Fruit fly (Drosophila melanogaster) whole organism, embryonic: ENCODE data around the gene Gr93a.

ENCODE experiments used
- Atf3 ChIP-seq: fragments of 200-800 bp; sonication (Bioruptor generic); optimal IDR thresholded peaks from 3 replicates; lab custom pipeline; 2016; ENCODE audit warnings: missing biosample characterization, missing genetic modification characterization
- Atf6 ChIP-seq: fragments of 200-800 bp; sonication (Bioruptor generic); IDR thresholded peaks from 2 replicates; pipeline ENCODE4 v1.3.6; 2022; ENCODE audit warnings: missing biosample characterization, missing genetic modification characterization
- CG12219 ChIP-seq: fragments of 200-800 bp; sonication (Bioruptor generic); optimal IDR thresholded peaks from 3 replicates; lab custom pipeline; 2018; ENCODE audit warnings: missing biosample characterization, mild to moderate bottlenecking, missing genetic modification characterization
- CG17568 ChIP-seq: fragments of 200-800 bp; sonication (Bioruptor generic); optimal IDR thresholded peaks from 2 replicates; lab custom pipeline; 2018; ENCODE audit warnings: missing biosample characterization, mild to moderate bottlenecking, missing genetic modification characterization, moderate library complexity
- CG18262 ChIP-seq: fragments of 200-800 bp; optimal IDR thresholded peaks from 3 replicates; lab custom pipeline; 2019; ENCODE audit warnings: missing biosample characterization, mild to moderate bottlenecking, missing genetic modification characterization, moderate library complexity
- CG18599 ChIP-seq: fragments of 200-800 bp; sonication (Bioruptor generic); optimal IDR thresholded peaks from 3 replicates; lab custom pipeline; 2017; ENCODE audit warnings: missing biosample characterization, missing genetic modification characterization, mild to moderate bottlenecking, moderate library complexity, missing genetic modification reagents
- CG33557 ChIP-seq: fragments of 200-800 bp; sonication (Bioruptor generic); optimal IDR thresholded peaks from 2 replicates; lab custom pipeline; 2019; ENCODE audit warnings: missing biosample characterization, mild to moderate bottlenecking, missing genetic modification characterization, moderate library complexity
- CG4617 ChIP-seq: fragments of 200-800 bp; sonication (Bioruptor generic); optimal IDR thresholded peaks from 3 replicates; lab custom pipeline; 2016; ENCODE audit warnings: missing biosample characterization, missing genetic modification characterization, borderline replicate concordance
- CG6175 ChIP-seq: fragments of 200-800 bp; sonication (Bioruptor generic); IDR thresholded peaks from 3 replicates; pipeline ENCODE4 v1.3.6; 2022; ENCODE audit warnings: missing biosample characterization, missing genetic modification characterization
- CG6689 ChIP-seq: fragments of 200-800 bp; sonication (Bioruptor generic); IDR thresholded peaks from 2 replicates; pipeline ENCODE4 v1.3.6; 2022; ENCODE audit warnings: missing biosample characterization, missing genetic modification characterization
- CG8089 ChIP-seq: fragments of 200-800 bp; sonication (Bioruptor generic); optimal IDR thresholded peaks from 3 replicates; lab custom pipeline; 2016; ENCODE audit warnings: missing biosample characterization, missing genetic modification characterization
- CG8944 ChIP-seq: fragments of 200-800 bp; sonication (Bioruptor generic); optimal IDR thresholded peaks from 3 replicates; lab custom pipeline; 2016; ENCODE audit warnings: missing biosample characterization, missing genetic modification characterization
- CoRest ChIP-seq: fragments of 200-800 bp; sonication (Bioruptor generic); optimal IDR thresholded peaks from 3 replicates; lab custom pipeline; 2018; ENCODE audit warnings: missing biosample characterization, mild to moderate bottlenecking, missing genetic modification characterization, moderate library complexity
- D19B ChIP-seq: fragments of 200-800 bp; sonication (Bioruptor generic); optimal IDR thresholded peaks from 2 replicates; lab custom pipeline; 2017; ENCODE audit warnings: missing biosample characterization, mild to moderate bottlenecking, missing genetic modification characterization
- Dbx ChIP-seq: fragments of 200-800 bp; sonication (Bioruptor generic); IDR thresholded peaks from 3 replicates; pipeline ENCODE4 v1.3.6; 2022; ENCODE audit warnings: missing biosample characterization, missing genetic modification characterization
- Fer3 ChIP-seq: fragments of 200-800 bp; sonication (Bioruptor generic); optimal IDR thresholded peaks from 2 replicates; lab custom pipeline; 2018; ENCODE audit warnings: missing biosample characterization, mild to moderate bottlenecking, missing genetic modification characterization, moderate library complexity
- HLH3B ChIP-seq: fragments of 200-800 bp; sonication (Bioruptor generic); IDR thresholded peaks from 2 replicates; pipeline ENCODE4 v1.3.6; 2022; ENCODE audit warnings: missing biosample characterization, missing genetic modification characterization
- Hr39 ChIP-seq: fragments of >200 bp; optimal IDR thresholded peaks from 2 replicates; lab custom pipeline; 2017
- Hr78 ChIP-seq, 2 experiments: fragments of 200-800 bp in 1 of 2; fragments of >200 bp in 1 of 2; sonication (Bioruptor generic) in 1 of 2; optimal IDR thresholded peaks; 2 replicates each; lab custom pipeline; 2017 to 2019; ENCODE audit warnings: missing biosample characterization in 2 of 2, missing genetic modification characterization in 2 of 2, mild to moderate bottlenecking in 1 of 2, moderate library complexity in 1 of 2
- Sox100B ChIP-seq: fragments of 200-800 bp; sonication (Bioruptor generic); optimal IDR thresholded peaks from 3 replicates; lab custom pipeline; 2018; ENCODE audit warnings: missing biosample characterization, mild to moderate bottlenecking, missing genetic modification characterization
- Sox102F ChIP-seq: fragments of 200-800 bp; sonication (Bioruptor generic); optimal IDR thresholded peaks from 2 replicates; lab custom pipeline; 2018; ENCODE audit warnings: missing biosample characterization, mild to moderate bottlenecking, missing genetic modification characterization, moderate library complexity
- al ChIP-seq: fragments of 200-800 bp; sonication (Bioruptor generic); IDR thresholded peaks from 2 replicates; pipeline ENCODE4 v1.3.6; 2022; ENCODE audit warnings: missing biosample characterization, missing genetic modification characterization
- bbx ChIP-seq: fragments of 200-800 bp; sonication (Bioruptor generic); IDR thresholded peaks from 2 replicates; pipeline ENCODE4 v1.3.6; 2022; ENCODE audit warnings: missing biosample characterization, missing genetic modification characterization; ENCODE audit not compliant: partially characterized antibody
- br ChIP-seq: fragments of >200 bp; optimal IDR thresholded peaks from 2 replicates; lab custom pipeline; 2017
- btn ChIP-seq: fragments of 200-800 bp; sonication (Bioruptor generic); optimal IDR thresholded peaks from 2 replicates; lab custom pipeline; 2016; ENCODE audit warnings: missing biosample characterization, missing genetic modification characterization
- ci ChIP-seq: fragments of 200-800 bp; sonication (Bioruptor generic); IDR thresholded peaks from 3 replicates; pipeline ENCODE4 v1.3.6; 2022; ENCODE audit warnings: missing biosample characterization, missing genetic modification characterization
- dmrt99B ChIP-seq: fragments of 200-800 bp; sonication (Bioruptor generic); optimal IDR thresholded peaks from 2 replicates; lab custom pipeline; 2018; ENCODE audit warnings: missing biosample characterization, mild to moderate bottlenecking, missing genetic modification characterization, moderate library complexity
- en ChIP-seq: fragments of 200-800 bp; sonication (Bioruptor generic); optimal IDR thresholded peaks from 2 replicates; lab custom pipeline; 2016; ENCODE audit warnings: missing biosample characterization, missing genetic modification characterization
- esg ChIP-seq: fragments of 200-800 bp; sonication (Bioruptor generic); conservative IDR thresholded peaks from 2 replicates; pipeline ENCODE4 v1.3.6; 2022; ENCODE audit warnings: missing biosample characterization, missing genetic modification characterization
- exex ChIP-seq: fragments of 200-800 bp; sonication (Bioruptor generic); optimal IDR thresholded peaks from 4 replicates; lab custom pipeline; 2018; ENCODE audit warnings: missing biosample characterization, mild to moderate bottlenecking, missing genetic modification characterization, moderate library complexity
- eyg ChIP-seq: fragments of 200-800 bp; sonication (Bioruptor generic); optimal IDR thresholded peaks from 3 replicates; lab custom pipeline; 2016; ENCODE audit warnings: missing biosample characterization, missing genetic modification characterization
- fd3F ChIP-seq: fragments of 200-800 bp; sonication (Bioruptor generic); optimal IDR thresholded peaks from 2 replicates; lab custom pipeline; 2018; ENCODE audit warnings: missing biosample characterization, mild to moderate bottlenecking, missing genetic modification characterization, moderate library complexity
- gcm2 ChIP-seq: fragments of 200-800 bp; sonication (Bioruptor generic); optimal IDR thresholded peaks from 2 replicates; lab custom pipeline; 2016; ENCODE audit warnings: missing biosample characterization, missing genetic modification characterization
- insv ChIP-seq, 2 experiments: fragments of 200-800 bp; sonication (Bioruptor generic); optimal IDR thresholded peaks; 3 replicates each; lab custom pipeline; 2016 to 2018; ENCODE audit warnings: missing biosample characterization in 2 of 2, missing genetic modification characterization in 2 of 2
- onecut ChIP-seq: fragments of 200-800 bp; sonication (Bioruptor generic); IDR thresholded peaks from 2 replicates; pipeline ENCODE4 v1.3.6; 2022; ENCODE audit warnings: missing biosample characterization, missing genetic modification characterization
- pb ChIP-seq: fragments of 200-800 bp; sonication (Bioruptor generic); optimal IDR thresholded peaks from 3 replicates; lab custom pipeline; 2016; ENCODE audit warnings: missing biosample characterization, missing genetic modification characterization
- run ChIP-seq: fragments of 200-800 bp; sonication (Bioruptor generic); optimal IDR thresholded peaks from 3 replicates; lab custom pipeline; 2018; ENCODE audit warnings: missing biosample characterization, mild to moderate bottlenecking, missing genetic modification characterization
- sd ChIP-seq: fragments of 200-800 bp; sonication (Bioruptor generic); optimal IDR thresholded peaks from 3 replicates; lab custom pipeline; 2018; ENCODE audit warnings: missing biosample characterization, mild to moderate bottlenecking, missing genetic modification characterization, moderate library complexity
- sisA ChIP-seq: fragments of 200-800 bp; sonication (Bioruptor generic); IDR thresholded peaks from 2 replicates; pipeline ENCODE4 v1.3.6; 2022; ENCODE audit warnings: missing biosample characterization, missing genetic modification characterization
- sna ChIP-seq: fragments of 200-800 bp; sonication (Bioruptor generic); IDR thresholded peaks from 2 replicates; pipeline ENCODE4 v1.3.6; 2022; ENCODE audit warnings: missing biosample characterization, missing genetic modification characterization; ENCODE audit not compliant: partially characterized antibody
- sug ChIP-seq: fragments of 200-800 bp; optimal IDR thresholded peaks from 2 replicates; lab custom pipeline; 2019; ENCODE audit warnings: missing biosample characterization, mild to moderate bottlenecking, missing genetic modification characterization, moderate library complexity
- tap ChIP-seq: fragments of 200-800 bp; optimal IDR thresholded peaks from 3 replicates; lab custom pipeline; 2019; ENCODE audit warnings: missing biosample characterization, mild to moderate bottlenecking, missing genetic modification characterization, moderate library complexity
- tx ChIP-seq: fragments of 200-800 bp; sonication (Bioruptor generic); optimal IDR thresholded peaks from 2 replicates; lab custom pipeline; 2016; ENCODE audit warnings: missing biosample characterization, missing genetic modification characterization
- vnd ChIP-seq: fragments of 200-800 bp; sonication (Bioruptor generic); IDR thresholded peaks from 3 replicates; pipeline ENCODE4 v1.3.6; 2022; ENCODE audit warnings: missing biosample characterization, missing genetic modification characterization; ENCODE audit not compliant: partially characterized antibody

The Gr93a gene

DNA sequence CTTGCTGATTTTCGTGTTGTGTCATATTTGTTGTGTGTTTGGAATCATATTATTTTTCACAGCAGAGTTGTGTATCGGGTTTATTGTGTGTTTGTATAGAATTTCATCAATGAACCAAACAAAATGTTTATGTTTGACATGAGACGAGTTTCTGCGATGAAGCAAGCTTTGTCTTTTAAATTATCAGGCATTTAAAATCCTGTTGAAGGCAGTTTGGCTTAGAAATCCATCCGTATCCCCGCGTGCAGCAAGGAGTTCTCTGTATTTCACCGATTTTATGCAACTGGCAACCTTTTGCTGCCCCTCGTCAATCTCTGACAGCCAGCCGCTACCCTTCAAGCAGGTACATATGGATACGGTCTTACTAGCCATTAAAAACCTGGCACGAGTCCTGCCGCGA is 35.5 kb downstream of the Gr93a start, which contains the start of the genes CG6569 and Cby:
TSS of gene CG6569 (minus strand) at position 101 of the 400 bp plus-strand sequence.
TSS of gene Cby (plus strand) at position 185 of the 400 bp plus-strand sequence.
- TF ChIP-seq insv (GFP tag; optimal IDR thresholded peaks at IDR 0.05; lab: Kevin White, UChicago), result no peak
- TF ChIP-seq, all 482 proteins: peak for 0

dm6 chr3R:21869464-21870100 is 37.3 kb downstream of the Gr93a start, which contains the start of gene CG31174:
CG31174 (minus strand) TSS chr3R:21869514.
- TF ChIP-seq exex (tag; lab: Kevin White, UChicago), result peak; percentile 83
- TF ChIP-seq ci (GFP tag; lab: Robert Waterston, UW), result peak; percentile 19; the same call in 1 of the 3 replicates
- peak; percentile 97 for TF ChIP-seq sug
- peak; percentile 38 for TF ChIP-seq run
- TF ChIP-seq CoRest (tag; lab: Kevin White, UChicago), result no peak
- TF ChIP-seq fd3F (GFP tag; lab: Kevin White, UChicago), result no peak
- TF ChIP-seq vnd (GFP tag; lab: Robert Waterston, UW), result 0 out of 3 replicates have a peak, but pooled peaks have one; percentile 14
- TF ChIP-seq CG6175 (GFP tag; lab: Robert Waterston, UW), result peak; percentile 77

- TF ChIP-seq Sox100B (GFP tag; lab: Kevin White, UChicago) (peak; percentile 93), Hr78 (GFP tag; optimal IDR thresholded peaks at IDR 0.05; lab: Kevin White, UChicago) (peak in 1 of 2 experiments; percentile 76), Atf3 (peak; percentile 95), CG18599 (GFP tag; lab: Kevin White, UChicago) (peak; percentile 99), bbx (GFP tag; lab: Robert Waterston, UW) (no peak), CG17568 (GFP tag; lab: Kevin White, UChicago) (peak; percentile 92), CG6689 (GFP tag; lab: Robert Waterston, UW) (peak; percentile 97), esg (GFP tag; lab: Robert Waterston, UW) (peak; percentile 96), tx (peak; percentile 95), br (lab: Kevin White, UChicago) (no peak), Atf6 (GFP tag; lab: Robert Waterston, UW) (peak; percentile 98), Fer3 (tag; lab: Kevin White, UChicago) (peak; percentile 98), CG33557 (GFP tag; lab: Kevin White, UChicago) (peak; percentile 92), sd (tag; lab: Kevin White, UChicago) (peak; percentile 93), pb (GFP tag; lab: Kevin White, UChicago) (peak; percentile 95), onecut (GFP tag; lab: Robert Waterston, UW) (peak; percentile 93), btn (GFP tag; lab: Kevin White, UChicago) (peak; percentile 91), tap (tag; lab: Kevin White, UChicago) (peak; percentile 97), CG18262 (tag; lab: Kevin White, UChicago) (peak; percentile 96), CG12219 (GFP tag; lab: Kevin White, UChicago) (peak; percentile 97), Hr39 (lab: Kevin White, UChicago) (no peak), eyg (GFP tag; lab: Kevin White, UChicago) (peak; percentile 97), sna (GFP tag; lab: Robert Waterston, UW) (no peak), Sox102F (GFP tag; lab: Kevin White, UChicago) (peak; percentile 96), sisA (GFP tag; lab: Robert Waterston, UW) (peak; percentile 96), gcm2 (peak; percentile 89), en (GFP tag; lab: Kevin White, UChicago) (peak; percentile 95), CG8089 (GFP tag; lab: Kevin White, UChicago) (peak; percentile 95), D19B (GFP tag; lab: Kevin White, UChicago) (peak; percentile 97), HLH3B (peak; percentile 97), CG8944 (peak; percentile 98), dmrt99B (tag; lab: Kevin White, UChicago) (peak; percentile 98), CG4617 (GFP tag; lab: Kevin White, UChicago) (peak; percentile 93), al (peak; percentile 96), Dbx (peak; percentile 98)
Measured at dm6 chr3R:21870158-21870971, 38.1 kb downstream of the Gr93a start, which contains the start of gene CG31431. CG31431 (plus strand) TSS chr3R:21870681.
